Worm (Caenorhabditis elegans): Measurements from ENCODE around the gene Y41D4A.6.

Y41D4A.6 gene

ce11 chrIV:1768288-1768687, 23.0 kb upstream of the Y41D4A.6 start, which contains the start of gene col-108:
Gene col-108, plus strand, starts transcription at chrIV:1768588.
- TF ChIP-seq nhr-23 (tag; optimal IDR thresholded peaks at IDR 0.05) (no peak), fos-1 (tag; optimal IDR thresholded peaks at IDR 0.05) (no peak), jun-1 (tag; optimal IDR thresholded peaks at IDR 0.05) (no peak), nhr-11 (tag; optimal IDR thresholded peaks at IDR 0.05) (no peak)

ce11 chrIV:1765954-1766353, 20.7 kb upstream of the Y41D4A.6 start:
- TF ChIP-seq nfya-1 (tag; optimal IDR thresholded peaks at IDR 0.05; ENCODE audit: insufficient read depth) (peak; percentile 52), sea-2 (GFP tag; optimal IDR thresholded peaks at IDR 0.05) (no peak), pha-4 (tag; optimal IDR thresholded peaks at IDR 0.05) (peak; percentile 16), fkh-10 (GFP tag; optimal IDR thresholded peaks at IDR 0.05) (peak; percentile 67), zag-1 (tag; optimal IDR thresholded peaks at IDR 0.05) (no peak), lin-39 (tag; optimal IDR thresholded peaks at IDR 0.05) (peak; percentile 10), lin-15B (tag; optimal IDR thresholded peaks at IDR 0.05) (peak; percentile 14)

ce11 chrIV:1763452-1763851, 18.1 kb upstream of the Y41D4A.6 start:
- TF ChIP-seq hmg-11 (tag; optimal IDR thresholded peaks at IDR 0.05), result no peak
- TF ChIP-seq ztf-4 (tag; optimal IDR thresholded peaks at IDR 0.05), result no peak
- TF ChIP-seq sea-2 (GFP tag; optimal IDR thresholded peaks at IDR 0.05), result no peak
- no peak for TF ChIP-seq elt-1 (tag; optimal IDR thresholded peaks at IDR 0.05)
- TF ChIP-seq nhr-43 (tag; optimal IDR thresholded peaks at IDR 0.05; ENCODE audit: poor library complexity, severe bottlenecking), result no peak
- TF ChIP-seq fkh-10 (GFP tag; optimal IDR thresholded peaks at IDR 0.05), result no peak
- no peak for TF ChIP-seq eor-1 (tag; optimal IDR thresholded peaks at IDR 0.05)
- TF ChIP-seq pha-4 (tag; optimal IDR thresholded peaks at IDR 0.05), result no peak
- TF ChIP-seq nhr-11 (tag; optimal IDR thresholded peaks at IDR 0.05), result no peak

- no peak for TF ChIP-seq nhr-12 (tag; optimal IDR thresholded peaks at IDR 0.05)
- TF ChIP-seq nfya-1 (tag; optimal IDR thresholded peaks at IDR 0.05; ENCODE audit: insufficient read depth), result peak; percentile 11
- no peak for TF ChIP-seq nhr-67 (tag; optimal IDR thresholded peaks at IDR 0.05)
Observed at ce11 chrIV:1761553-1761952, 16.2 kb upstream of the Y41D4A.6 start, which contains the start of gene Y41D4A.7. Gene Y41D4A.7, minus strand, starts transcription at chrIV:1761570.

- TF ChIP-seq fkh-10 (GFP tag; optimal IDR thresholded peaks at IDR 0.05) (no peak), unc-39 (tag; optimal IDR thresholded peaks at IDR 0.05) (no peak), elt-2 (tag; optimal IDR thresholded peaks at IDR 0.05) (no peak), ztf-4 (tag; optimal IDR thresholded peaks at IDR 0.05) (no peak), skn-1 (tag; optimal IDR thresholded peaks at IDR 0.05) (no peak), nhr-25 (tag; optimal IDR thresholded peaks at IDR 0.05) (no peak), pqm-1 (tag; optimal IDR thresholded peaks at IDR 0.05) (no peak), daf-12 (tag; optimal IDR thresholded peaks at IDR 0.05) (no peak), elt-1 (tag; optimal IDR thresholded peaks at IDR 0.05) (no peak), egl-27 (tag; optimal IDR thresholded peaks at IDR 0.05) (no peak)
Observed at ce11 chrIV:1758595-1758994, 13.3 kb upstream of the Y41D4A.6 start.

ce11 chrIV:1753481-1753880, 8.2 kb upstream of the Y41D4A.6 start, which contains the start of gene Y41D4A.3:
Gene Y41D4A.3, plus strand, starts transcription at chrIV:1753781.
- no peak for TF ChIP-seq nhr-11 (tag; optimal IDR thresholded peaks at IDR 0.05)
- no peak for TF ChIP-seq eor-1 (tag; optimal IDR thresholded peaks at IDR 0.05)
- no peak for TF ChIP-seq unc-62 (GFP tag; optimal IDR thresholded peaks at IDR 0.05)
- no peak for TF ChIP-seq aly-2 (tag; optimal IDR thresholded peaks at IDR 0.05)

- TF ChIP-seq lin-39 (tag; optimal IDR thresholded peaks at IDR 0.05) (no peak), egl-5 (tag; optimal IDR thresholded peaks at IDR 0.05) (no peak), elt-2 (tag; optimal IDR thresholded peaks at IDR 0.05) (no peak), ceh-16 (tag; optimal IDR thresholded peaks at IDR 0.05) (no peak), nhr-77 (tag; optimal IDR thresholded peaks at IDR 0.05) (no peak), nhr-23 (tag; optimal IDR thresholded peaks at IDR 0.05) (no peak), skn-1 (tag; optimal IDR thresholded peaks at IDR 0.05) (no peak), mml-1 (tag; optimal IDR thresholded peaks at IDR 0.05) (no peak), daf-12 (tag; optimal IDR thresholded peaks at IDR 0.05) (no peak), ztf-11 (tag; optimal IDR thresholded peaks at IDR 0.05) (no peak), fkh-2 (tag; optimal IDR thresholded peaks at IDR 0.05) (no peak), ceh-28 (tag; optimal IDR thresholded peaks at IDR 0.05) (no peak), mdl-1 (tag; optimal IDR thresholded peaks at IDR 0.05) (no peak), ceh-9 (tag; optimal IDR thresholded peaks at IDR 0.05) (no peak), nhr-237 (tag; optimal IDR thresholded peaks at IDR 0.05) (no peak), fos-1 (tag; optimal IDR thresholded peaks at IDR 0.05) (no peak)
Observed at ce11 chrIV:1752480-1752879, 7.2 kb upstream of the Y41D4A.6 start.

Measured in whole organism, L3 larva.